Worm (Caenorhabditis elegans): ENCODE measurements around the gene D2089.8.

DNA sequence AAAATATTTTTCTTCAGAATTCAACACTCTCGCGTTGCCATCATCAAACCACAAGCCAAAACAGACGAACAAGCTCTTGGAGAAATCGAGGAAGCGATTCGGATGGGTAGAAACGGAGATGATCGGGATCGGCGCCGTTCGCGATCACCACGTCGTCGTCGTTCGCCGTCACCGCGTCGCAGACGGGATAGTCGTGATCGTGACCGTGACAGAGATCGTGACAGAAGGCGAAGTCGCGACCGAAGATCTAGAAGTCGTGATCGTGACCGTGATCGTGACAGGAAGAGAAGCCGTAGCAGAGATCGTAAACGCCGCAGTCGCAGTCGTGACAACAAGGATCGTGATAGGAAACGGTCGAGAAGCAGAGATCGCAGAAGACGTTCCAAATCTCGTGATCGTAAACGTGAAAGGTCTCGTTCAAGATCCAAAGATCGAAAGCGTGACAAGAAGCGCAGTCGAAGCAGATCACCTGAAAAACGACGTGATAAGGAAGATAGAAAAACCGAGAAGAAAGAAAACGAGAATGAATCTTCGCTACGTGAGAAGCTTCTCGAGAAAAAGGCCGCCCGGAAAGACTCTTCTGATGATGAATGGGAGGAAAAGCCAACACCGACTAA lies 1.0 kb downstream of the D2089.8 start:
- TF ChIP-seq unc-98 (GFP tag; IDR thresholded peaks at IDR 0.05) (no peak), nhr-77 (tag; optimal IDR thresholded peaks at IDR 0.05) (no peak), nhr-12 (tag; optimal IDR thresholded peaks at IDR 0.05) (no peak), aha-1 (tag; optimal IDR thresholded peaks at IDR 0.05) (no peak), C34B4.2 (tag; optimal IDR thresholded peaks at IDR 0.05) (no peak)

Data from whole organism, L1 larva.